Fruit fly (Drosophila melanogaster): ENCODE results near the gene CG33695.

Gene CG33695

dm6 chr2L:11277927-11278351 lies at the start of gene CG33695:
Gene CG33695 (plus strand): TSS chr2L:11278021.
- peak; percentile 77 for TF ChIP-seq CG7045 (GFP tag; optimal IDR thresholded peaks at IDR 0.05)
- TF ChIP-seq pad (GFP tag; optimal IDR thresholded peaks at IDR 0.05), result peak; percentile 79
- peak; percentile 79 for TF ChIP-seq CG7101 (tag; optimal IDR thresholded peaks at IDR 0.05)
- TF ChIP-seq ovo (GFP tag; optimal IDR thresholded peaks at IDR 0.05), result peak; percentile 74
- peak; percentile 57 for TF ChIP-seq CG11617 (GFP tag; optimal IDR thresholded peaks at IDR 0.05)
- peak; percentile 97 for TF ChIP-seq Crg-1 (GFP tag; optimal IDR thresholded peaks at IDR 0.05)
- TF ChIP-seq CG1620 (GFP tag; optimal IDR thresholded peaks at IDR 0.05), result peak; percentile 93
- no peak for TF ChIP-seq CG5204 (GFP tag; optimal IDR thresholded peaks at IDR 0.05)
- peak; percentile 74 for TF ChIP-seq CG12768 (GFP tag; optimal IDR thresholded peaks at IDR 0.05)
- peak; percentile 35 for TF ChIP-seq CG33017 (tag; optimal IDR thresholded peaks at IDR 0.05)
- TF ChIP-seq Mnt (GFP tag; optimal IDR thresholded peaks at IDR 0.05), result peak; percentile 87
- no peak for TF ChIP-seq cnc (optimal IDR thresholded peaks at IDR 0.05)
- TF ChIP-seq CG14711 (tag; optimal IDR thresholded peaks at IDR 0.05), result peak; percentile 56
- peak; percentile 12 for TF ChIP-seq cic (GFP tag; optimal IDR thresholded peaks at IDR 0.05)
- TF ChIP-seq Hr96 (GFP tag; optimal IDR thresholded peaks at IDR 0.05), result peak; percentile 82
- TF ChIP-seq bab1 (GFP tag; optimal IDR thresholded peaks at IDR 0.05), result peak; percentile 61
- peak; percentile 77 for TF ChIP-seq toe (GFP tag; optimal IDR thresholded peaks at IDR 0.05)
- peak; percentile 74 for TF ChIP-seq Clk (GFP tag; optimal IDR thresholded peaks at IDR 0.05)
- no peak for TF ChIP-seq tj (GFP tag; optimal IDR thresholded peaks at IDR 0.05)
- TF ChIP-seq kay (GFP tag; ENCODE audit: borderline replicate concordance), result no peak

DNA sequence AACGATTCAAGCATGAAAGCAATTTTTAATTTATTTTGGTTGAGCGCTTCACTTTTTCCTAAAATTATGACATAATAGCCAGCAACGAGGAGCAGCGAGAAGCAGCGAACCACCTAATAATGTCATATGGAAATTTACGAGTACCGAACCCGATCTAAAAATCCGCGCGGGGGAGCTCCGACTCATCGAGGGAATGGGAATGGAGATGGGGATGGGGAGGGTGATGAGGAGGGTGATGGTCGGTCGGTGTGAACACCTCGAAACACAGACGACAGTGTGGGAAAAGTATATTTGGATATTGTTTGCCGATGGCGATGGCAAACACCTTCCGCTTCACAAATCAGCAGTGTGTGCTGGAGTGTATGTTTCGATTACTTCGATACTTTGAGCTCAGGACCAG lies 49.8 kb upstream of the CG33695 start:
- TF ChIP-seq Crg-1 (GFP tag; optimal IDR thresholded peaks at IDR 0.05) (no peak), CG12768 (GFP tag; optimal IDR thresholded peaks at IDR 0.05) (no peak), CG11617 (GFP tag; optimal IDR thresholded peaks at IDR 0.05) (no peak), pad (GFP tag; optimal IDR thresholded peaks at IDR 0.05) (no peak), tj (GFP tag; optimal IDR thresholded peaks at IDR 0.05) (no peak), CG14711 (tag; optimal IDR thresholded peaks at IDR 0.05) (no peak), CG5204 (GFP tag; optimal IDR thresholded peaks at IDR 0.05) (no peak)

DNA sequence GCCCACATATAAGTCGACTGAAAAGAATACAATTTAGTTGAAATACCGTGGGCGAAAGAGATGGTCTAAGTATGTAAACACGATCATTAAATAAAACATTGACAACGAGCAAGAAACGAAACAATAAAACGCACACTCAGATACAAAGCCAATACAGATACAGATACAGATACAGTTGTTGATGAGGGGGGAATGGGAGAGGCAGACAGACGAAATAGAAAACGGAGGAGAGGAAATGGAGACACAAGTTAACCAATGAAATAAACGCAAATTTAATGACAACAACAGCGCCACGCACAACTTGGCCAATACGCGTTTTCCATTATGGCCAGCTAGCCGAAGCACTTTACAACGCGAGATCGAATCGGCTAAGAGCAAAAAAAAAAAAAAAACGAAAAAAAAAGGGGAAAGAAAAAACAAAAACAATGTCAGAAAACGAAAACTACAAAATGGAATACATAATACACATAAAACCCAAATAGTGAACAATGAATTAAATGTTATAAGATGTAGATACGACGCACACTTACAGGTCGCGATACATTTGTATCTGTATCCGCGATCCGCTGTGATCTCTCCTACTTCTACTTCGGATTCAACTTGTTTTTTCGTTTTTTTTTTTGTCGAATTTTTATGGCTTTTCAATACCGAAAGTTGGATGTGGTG lies 48.8 kb upstream of the CG33695 start:
- TF ChIP-seq CG1620 (GFP tag; optimal IDR thresholded peaks at IDR 0.05), result no peak
- TF ChIP-seq CG7101 (tag; optimal IDR thresholded peaks at IDR 0.05), result no peak
- no peak for TF ChIP-seq Mnt (GFP tag; optimal IDR thresholded peaks at IDR 0.05)
- no peak for TF ChIP-seq tj (GFP tag; optimal IDR thresholded peaks at IDR 0.05)
- no peak for TF ChIP-seq Clk (GFP tag; optimal IDR thresholded peaks at IDR 0.05)

dm6 chr2L:11235534-11235933 lies 42.3 kb upstream of the CG33695 start:
- TF ChIP-seq Crg-1 (GFP tag; optimal IDR thresholded peaks at IDR 0.05) (no peak), kay (GFP tag; ENCODE audit: borderline replicate concordance) (no peak), CG12768 (GFP tag; optimal IDR thresholded peaks at IDR 0.05) (no peak), cic (GFP tag; optimal IDR thresholded peaks at IDR 0.05) (no peak), CG7045 (GFP tag; optimal IDR thresholded peaks at IDR 0.05) (no peak), cnc (optimal IDR thresholded peaks at IDR 0.05) (no peak), bab1 (GFP tag; optimal IDR thresholded peaks at IDR 0.05) (no peak), CG1620 (GFP tag; optimal IDR thresholded peaks at IDR 0.05) (no peak)

DNA sequence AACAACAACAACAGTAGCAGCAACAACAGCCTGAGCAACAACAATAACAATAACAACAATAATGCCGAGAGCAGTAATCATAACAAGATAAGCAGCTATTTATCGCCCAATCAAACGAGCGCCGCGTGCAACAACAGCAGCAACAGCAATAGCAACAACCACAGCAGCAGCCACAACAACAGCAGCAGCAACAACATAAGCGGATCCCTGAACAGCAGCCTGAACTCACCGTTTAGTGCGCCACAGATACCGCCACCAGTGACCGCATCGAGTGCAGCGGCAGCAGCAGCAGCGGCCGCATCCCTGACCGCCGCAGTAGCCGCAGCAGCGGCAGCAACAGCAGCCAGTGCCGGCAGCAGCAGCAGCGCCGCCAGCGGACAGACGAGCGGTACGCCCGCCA lies 41.5 kb upstream of the CG33695 start:
- TF ChIP-seq kay (GFP tag; ENCODE audit: borderline replicate concordance), result no peak
- TF ChIP-seq bab1 (GFP tag; optimal IDR thresholded peaks at IDR 0.05), result no peak
- no peak for TF ChIP-seq CG12768 (GFP tag; optimal IDR thresholded peaks at IDR 0.05)
- TF ChIP-seq cnc (optimal IDR thresholded peaks at IDR 0.05), result no peak
- no peak for TF ChIP-seq Hr96 (GFP tag; optimal IDR thresholded peaks at IDR 0.05)
- TF ChIP-seq tj (GFP tag; optimal IDR thresholded peaks at IDR 0.05), result no peak
- TF ChIP-seq toe (GFP tag; optimal IDR thresholded peaks at IDR 0.05), result no peak
- TF ChIP-seq ovo (GFP tag; optimal IDR thresholded peaks at IDR 0.05), result no peak

- TF ChIP-seq CG7101 (tag; optimal IDR thresholded peaks at IDR 0.05), result no peak
- TF ChIP-seq Hr96 (GFP tag; optimal IDR thresholded peaks at IDR 0.05), result no peak
- no peak for TF ChIP-seq CG12768 (GFP tag; optimal IDR thresholded peaks at IDR 0.05)
- no peak for TF ChIP-seq pad (GFP tag; optimal IDR thresholded peaks at IDR 0.05)
- no peak for TF ChIP-seq ovo (GFP tag; optimal IDR thresholded peaks at IDR 0.05)
- no peak for TF ChIP-seq cic (GFP tag; optimal IDR thresholded peaks at IDR 0.05)
- no peak for TF ChIP-seq CG33017 (tag; optimal IDR thresholded peaks at IDR 0.05)
- no peak for TF ChIP-seq toe (GFP tag; optimal IDR thresholded peaks at IDR 0.05)
- TF ChIP-seq CG11617 (GFP tag; optimal IDR thresholded peaks at IDR 0.05), result no peak
- no peak for TF ChIP-seq Crg-1 (GFP tag; optimal IDR thresholded peaks at IDR 0.05)
- no peak for TF ChIP-seq CG5204 (GFP tag; optimal IDR thresholded peaks at IDR 0.05)
- TF ChIP-seq kay (GFP tag; ENCODE audit: borderline replicate concordance), result no peak
- no peak for TF ChIP-seq CG7045 (GFP tag; optimal IDR thresholded peaks at IDR 0.05)
- TF ChIP-seq cnc (optimal IDR thresholded peaks at IDR 0.05), result no peak
- no peak for TF ChIP-seq bab1 (GFP tag; optimal IDR thresholded peaks at IDR 0.05)
- TF ChIP-seq Mnt (GFP tag; optimal IDR thresholded peaks at IDR 0.05), result no peak
- no peak for TF ChIP-seq CG1620 (GFP tag; optimal IDR thresholded peaks at IDR 0.05)
- TF ChIP-seq Clk (GFP tag; optimal IDR thresholded peaks at IDR 0.05), result no peak
- no peak for TF ChIP-seq CG14711 (tag; optimal IDR thresholded peaks at IDR 0.05)
Observed at dm6 chr2L:11243912-11244311, 33.9 kb upstream of the CG33695 start.

DNA sequence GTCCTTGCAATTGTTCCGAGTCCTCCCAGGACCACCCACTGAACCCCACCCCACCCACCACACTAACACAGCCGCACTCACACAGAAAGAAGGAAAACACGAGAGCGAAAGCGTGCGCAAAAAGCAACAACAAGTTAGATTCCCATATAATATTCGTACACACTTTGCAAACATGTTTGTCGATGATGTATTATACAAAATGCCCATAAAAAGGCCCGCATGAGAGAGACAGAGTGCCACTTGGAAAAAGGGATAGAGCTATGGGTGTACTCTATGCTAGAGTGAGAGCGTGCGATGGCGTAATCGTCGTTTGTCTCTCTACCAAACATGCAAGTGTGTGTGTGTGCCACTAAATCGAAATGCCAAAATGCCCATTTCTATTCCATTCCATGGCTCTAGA lies 30.1 kb upstream of the CG33695 start:
- TF ChIP-seq CG7045 (GFP tag; optimal IDR thresholded peaks at IDR 0.05) (no peak), bab1 (GFP tag; optimal IDR thresholded peaks at IDR 0.05) (no peak), toe (GFP tag; optimal IDR thresholded peaks at IDR 0.05) (no peak), Crg-1 (GFP tag; optimal IDR thresholded peaks at IDR 0.05) (no peak), ovo (GFP tag; optimal IDR thresholded peaks at IDR 0.05) (no peak), pad (GFP tag; optimal IDR thresholded peaks at IDR 0.05) (no peak), CG5204 (GFP tag; optimal IDR thresholded peaks at IDR 0.05) (no peak), CG12768 (GFP tag; optimal IDR thresholded peaks at IDR 0.05) (no peak), CG11617 (GFP tag; optimal IDR thresholded peaks at IDR 0.05) (no peak), CG7101 (tag; optimal IDR thresholded peaks at IDR 0.05) (no peak), Hr96 (GFP tag; optimal IDR thresholded peaks at IDR 0.05) (no peak), tj (GFP tag; optimal IDR thresholded peaks at IDR 0.05) (no peak), cic (GFP tag; optimal IDR thresholded peaks at IDR 0.05) (no peak)
